Fruit fly (Drosophila melanogaster) whole organism, embryonic: ENCODE results near the gene IleRS-m.
A peak's percentile ranks its signal among the peaks of the same experiment; 100 is the strongest.

ENCODE experiments used
- B-H1 ChIP-seq: fragments of 200-800 bp; sonication (Bioruptor generic); IDR thresholded peaks from 3 replicates; pipeline ENCODE4 v1.3.6; 2022; ENCODE audit warnings: missing biosample characterization, missing genetic modification characterization
- B-H2 ChIP-seq: fragments of 200-800 bp; sonication (Bioruptor generic); optimal IDR thresholded peaks from 2 replicates; lab custom pipeline; 2018; ENCODE audit warnings: missing biosample characterization, mild to moderate bottlenecking, missing genetic modification characterization
- Bdp1 ChIP-seq: fragments of 200-800 bp; sonication (Bioruptor generic); optimal IDR thresholded peaks from 3 replicates; lab custom pipeline; 2016; ENCODE audit warnings: missing biosample characterization, missing genetic modification characterization
- CG10462 ChIP-seq: fragments of 200-800 bp; sonication (Bioruptor generic); optimal IDR thresholded peaks from 2 replicates; lab custom pipeline; 2016; ENCODE audit warnings: missing biosample characterization, missing genetic modification characterization
- CG11504 ChIP-seq: fragments of 200-800 bp; sonication (Bioruptor generic); optimal IDR thresholded peaks from 3 replicates; lab custom pipeline; 2019; ENCODE audit warnings: missing biosample characterization, mild to moderate bottlenecking, missing genetic modification characterization, moderate library complexity
- CG12659 ChIP-seq: fragments of 200-800 bp; sonication (Bioruptor generic); optimal IDR thresholded peaks from 3 replicates; lab custom pipeline; 2017; ENCODE audit warnings: mild to moderate bottlenecking, missing biosample characterization, missing genetic modification reagents, missing genetic modification characterization
- CG13894 ChIP-seq: fragments of 200-800 bp; sonication (Bioruptor generic); optimal IDR thresholded peaks from 3 replicates; lab custom pipeline; 2018; ENCODE audit warnings: missing biosample characterization, mild to moderate bottlenecking, missing genetic modification characterization, moderate library complexity
- CG14710 ChIP-seq: fragments of 200-800 bp; sonication (Bioruptor generic); optimal IDR thresholded peaks from 3 replicates; lab custom pipeline; 2019; ENCODE audit warnings: missing biosample characterization, mild to moderate bottlenecking, missing genetic modification characterization, moderate library complexity
- CG17186 ChIP-seq: fragments of 200-800 bp; sonication (Bioruptor generic); optimal IDR thresholded peaks from 3 replicates; lab custom pipeline; 2017; ENCODE audit warnings: missing biosample characterization, missing genetic modification reagents, missing genetic modification characterization
- CG17568 ChIP-seq: fragments of 200-800 bp; sonication (Bioruptor generic); optimal IDR thresholded peaks from 2 replicates; lab custom pipeline; 2018; ENCODE audit warnings: missing biosample characterization, mild to moderate bottlenecking, missing genetic modification characterization, moderate library complexity
- CG2116 ChIP-seq: fragments of 200-800 bp; sonication (Bioruptor generic); optimal IDR thresholded peaks from 3 replicates; lab custom pipeline; 2018; ENCODE audit warnings: missing biosample characterization, mild to moderate bottlenecking, missing genetic modification characterization
- CG2120 ChIP-seq: fragments of 200-800 bp; sonication (Bioruptor generic); optimal IDR thresholded peaks from 3 replicates; lab custom pipeline; 2016; ENCODE audit warnings: missing biosample characterization, missing genetic modification characterization
- CG33557 ChIP-seq: fragments of 200-800 bp; sonication (Bioruptor generic); optimal IDR thresholded peaks from 2 replicates; lab custom pipeline; 2019; ENCODE audit warnings: missing biosample characterization, mild to moderate bottlenecking, missing genetic modification characterization, moderate library complexity
- CG3995 ChIP-seq: fragments of 200-800 bp; sonication (Bioruptor generic); optimal IDR thresholded peaks from 3 replicates; lab custom pipeline; 2016; ENCODE audit warnings: missing biosample characterization, missing genetic modification characterization
- CG4617 ChIP-seq: fragments of 200-800 bp; sonication (Bioruptor generic); optimal IDR thresholded peaks from 3 replicates; lab custom pipeline; 2016; ENCODE audit warnings: missing biosample characterization, missing genetic modification characterization, borderline replicate concordance
- CG6765 ChIP-seq: fragments of 200-800 bp; sonication (Bioruptor generic); optimal IDR thresholded peaks from 3 replicates; lab custom pipeline; 2017; ENCODE audit warnings: missing biosample characterization, mild to moderate bottlenecking, missing genetic modification characterization
- CG9609 ChIP-seq: fragments of 200-800 bp; sonication (Bioruptor generic); optimal IDR thresholded peaks from 3 replicates; lab custom pipeline; 2016; ENCODE audit warnings: missing biosample characterization, missing genetic modification characterization
- CoRest ChIP-seq: fragments of 200-800 bp; sonication (Bioruptor generic); optimal IDR thresholded peaks from 3 replicates; lab custom pipeline; 2018; ENCODE audit warnings: missing biosample characterization, mild to moderate bottlenecking, missing genetic modification characterization, moderate library complexity
- Dll ChIP-seq: fragments of 200-800 bp; sonication (Bioruptor generic); IDR thresholded peaks from 4 replicates; pipeline ENCODE4 v1.3.6; 2022; ENCODE audit warnings: missing biosample characterization, missing genetic modification characterization; ENCODE audit not compliant: partially characterized antibody
- Dp ChIP-seq: fragments of 200-800 bp; sonication (Bioruptor generic); optimal IDR thresholded peaks from 2 replicates; lab custom pipeline; 2018; ENCODE audit warnings: missing biosample characterization, mild to moderate bottlenecking, missing genetic modification characterization, moderate library complexity
- Dref ChIP-seq: fragments of 200-800 bp; sonication (Bioruptor generic); IDR thresholded peaks from 2 replicates; pipeline ENCODE4 v1.3.6; 2022; ENCODE audit warnings: missing biosample characterization, missing genetic modification characterization
- E2f1 ChIP-seq: fragments of 200-800 bp; sonication (Bioruptor generic); IDR thresholded peaks from 2 replicates; pipeline ENCODE4 v1.3.6; 2022; ENCODE audit warnings: missing biosample characterization, missing genetic modification characterization
- Hr78 ChIP-seq, 2 experiments: fragments of 200-800 bp in 1 of 2; fragments of >200 bp in 1 of 2; sonication (Bioruptor generic) in 1 of 2; optimal IDR thresholded peaks; 2 replicates each; lab custom pipeline; 2017 to 2019; ENCODE audit warnings: missing biosample characterization in 2 of 2, missing genetic modification characterization in 2 of 2, mild to moderate bottlenecking in 1 of 2, moderate library complexity in 1 of 2
- Lhr ChIP-seq: fragments of 200-800 bp; sonication (Bioruptor generic); optimal IDR thresholded peaks from 3 replicates; lab custom pipeline; 2017; ENCODE audit warnings: mild to moderate bottlenecking, missing biosample characterization, missing genetic modification reagents, missing genetic modification characterization
- MBD-R2 ChIP-seq: fragments of 200-800 bp; sonication (Bioruptor generic); IDR thresholded peaks from 2 replicates; pipeline ENCODE4 v1.3.6; 2022; ENCODE audit warnings: missing biosample characterization, missing genetic modification characterization
- Opbp ChIP-seq: fragments of 200-800 bp; sonication (Bioruptor generic); IDR thresholded peaks from 3 replicates; pipeline ENCODE4 v1.3.6; 2022; ENCODE audit warnings: missing biosample characterization, missing genetic modification characterization; ENCODE audit not compliant: partially characterized antibody
- Optix ChIP-seq: fragments of 200-800 bp; sonication (Bioruptor generic); IDR thresholded peaks from 3 replicates; pipeline ENCODE4 v1.3.6; 2022; ENCODE audit warnings: missing biosample characterization, missing genetic modification characterization
- Pdp1 ChIP-seq, 2 experiments: fragments of 200-800 bp; sonication (Bioruptor generic); optimal IDR thresholded peaks; 3 replicates each; lab custom pipeline; 2016; ENCODE audit warnings: missing biosample characterization in 2 of 2, missing genetic modification characterization in 2 of 2, mild to moderate bottlenecking in 1 of 2, moderate library complexity in 1 of 2
- Six4 ChIP-seq: fragments of 200-800 bp; sonication (Bioruptor generic); optimal IDR thresholded peaks from 2 replicates; lab custom pipeline; 2016; ENCODE audit warnings: missing biosample characterization, missing genetic modification characterization
- Sry-β ChIP-seq: fragments of 200-800 bp; sonication (Bioruptor generic); optimal IDR thresholded peaks from 2 replicates; lab custom pipeline; 2018; ENCODE audit warnings: missing biosample characterization, mild to moderate bottlenecking, missing genetic modification characterization, moderate library complexity
- Taf1 ChIP-seq: fragments of 200-800 bp; sonication (Bioruptor generic); IDR thresholded peaks from 2 replicates; pipeline ENCODE4 v1.3.6; 2022; ENCODE audit warnings: missing biosample characterization, missing genetic modification characterization
- Usf ChIP-seq: fragments of 200-800 bp; sonication (Bioruptor generic); optimal IDR thresholded peaks from 2 replicates; lab custom pipeline; 2017; ENCODE audit warnings: missing genotype, missing biosample characterization, missing genetic modification characterization
- amos ChIP-seq: fragments of 200-800 bp; sonication (Bioruptor generic); IDR thresholded peaks from 2 replicates; pipeline ENCODE4 v1.3.6; 2022; ENCODE audit warnings: missing biosample characterization, missing genetic modification characterization; ENCODE audit not compliant: partially characterized antibody
- bbx ChIP-seq: fragments of 200-800 bp; sonication (Bioruptor generic); IDR thresholded peaks from 2 replicates; pipeline ENCODE4 v1.3.6; 2022; ENCODE audit warnings: missing biosample characterization, missing genetic modification characterization; ENCODE audit not compliant: partially characterized antibody
- cad ChIP-seq: fragments of >200 bp; optimal IDR thresholded peaks from 2 replicates; lab custom pipeline; 2017; ENCODE audit warnings: missing biosample characterization, missing genetic modification characterization
- crol ChIP-seq: fragments of 200-800 bp; sonication (Bioruptor generic); IDR thresholded peaks from 2 replicates; pipeline ENCODE4 v1.3.6; 2022; ENCODE audit warnings: missing biosample characterization, missing genetic modification characterization
- dm ChIP-seq: fragments of 200-800 bp; sonication (Bioruptor generic); optimal IDR thresholded peaks from 3 replicates; lab custom pipeline; 2016; ENCODE audit warnings: missing biosample characterization, missing genetic modification characterization
- gcm2 ChIP-seq: fragments of 200-800 bp; sonication (Bioruptor generic); optimal IDR thresholded peaks from 2 replicates; lab custom pipeline; 2016; ENCODE audit warnings: missing biosample characterization, missing genetic modification characterization
- grau ChIP-seq: fragments of 200-800 bp; optimal IDR thresholded peaks from 3 replicates; lab custom pipeline; 2019; ENCODE audit warnings: missing biosample characterization, mild to moderate bottlenecking, missing genetic modification characterization, moderate library complexity
- maf-S ChIP-seq: fragments of 200-800 bp; sonication (Bioruptor generic); optimal IDR thresholded peaks from 2 replicates; lab custom pipeline; 2016; ENCODE audit warnings: missing biosample characterization, missing genetic modification characterization
- onecut ChIP-seq: fragments of 200-800 bp; sonication (Bioruptor generic); IDR thresholded peaks from 2 replicates; pipeline ENCODE4 v1.3.6; 2022; ENCODE audit warnings: missing biosample characterization, missing genetic modification characterization
- p53 ChIP-seq: fragments of 200-800 bp; sonication (Bioruptor generic); optimal IDR thresholded peaks from 2 replicates; lab custom pipeline; 2016; ENCODE audit warnings: missing biosample characterization, missing genetic modification characterization
- pho ChIP-seq: fragments of 200-800 bp; sonication (Bioruptor generic); optimal IDR thresholded peaks from 2 replicates; lab custom pipeline; 2016; ENCODE audit warnings: missing biosample characterization, missing genetic modification characterization
- sens ChIP-seq: fragments of 200-800 bp; sonication (Bioruptor generic); peaks from one replicate; lab custom pipeline; 2016; ENCODE audit warnings: missing biosample characterization, missing genetic modification characterization
- ssp ChIP-seq: fragments of 200-800 bp; sonication (Bioruptor generic); IDR thresholded peaks from 2 replicates; pipeline ENCODE4 v1.3.6; 2022; ENCODE audit warnings: missing biosample characterization, missing genetic modification characterization
- stwl ChIP-seq: fragments of 200-800 bp; sonication (Bioruptor generic); optimal IDR thresholded peaks from 3 replicates; lab custom pipeline; 2018; ENCODE audit warnings: missing biosample characterization, mild to moderate bottlenecking, missing genetic modification characterization, moderate library complexity
- trem ChIP-seq: fragments of 200-800 bp; optimal IDR thresholded peaks from 3 replicates; lab custom pipeline; 2019; ENCODE audit warnings: missing biosample characterization, mild to moderate bottlenecking, missing genetic modification characterization, moderate library complexity
- unc-4 ChIP-seq: fragments of 200-800 bp; sonication (Bioruptor generic); IDR thresholded peaks from 2 replicates; pipeline ENCODE4 v1.3.6; 2022; ENCODE audit warnings: missing biosample characterization, missing genetic modification characterization; ENCODE audit not compliant: partially characterized antibody
- zfh2 ChIP-seq: fragments of 200-800 bp; sonication (Bioruptor generic); optimal IDR thresholded peaks from 2 replicates; lab custom pipeline; 2016; ENCODE audit warnings: missing biosample characterization, missing genetic modification characterization

Gene IleRS-m

dm6 chr3L:16112069-16112820, 12.2 kb downstream of the IleRS-m start, which contains the start of gene Zn72D (continued):
- TF ChIP-seq unc-4 (peak; percentile 36; the same call in 1 of the 2 replicates), crol (0 out of 2 replicates have a peak, but pooled peaks have one; percentile 7), Dp (peak; percentile 8), cad (no peak), CG2116 (GFP tag; lab: Kevin White, UChicago) (peak; percentile 26), Lhr (GFP tag; lab: Kevin White, UChicago) (peak; percentile 6), CG17568 (GFP tag; lab: Kevin White, UChicago) (no peak), zfh2 (GFP tag; lab: Kevin White, UChicago) (peak; percentile 24), CG17186 (GFP tag; lab: Kevin White, UChicago) (no peak), pho (GFP tag; lab: Kevin White, UChicago) (no peak), Usf (GFP tag; lab: Kevin White, UChicago) (no peak), trem (peak; percentile 25), Opbp (GFP tag; lab: Robert Waterston, UW) (peak; percentile 6; the same call in 2 of the 3 replicates), CG4617 (GFP tag; lab: Kevin White, UChicago) (peak; percentile 64), Taf1 (GFP tag; lab: Robert Waterston, UW) (no peak), sens (GFP tag; lab: Kevin White, UChicago) (peak; percentile 44), Dll (GFP tag; lab: Robert Waterston, UW) (peak; percentile 45; the same call in 1 of the 4 replicates), Six4 (GFP tag; lab: Kevin White, UChicago) (no peak), B-H1 (no peak), B-H2 (no peak), CG3995 (no peak), Dref (GFP tag; lab: Robert Waterston, UW) (peak; percentile 49), grau (tag; lab: Kevin White, UChicago) (peak; percentile 2), onecut (GFP tag; lab: Robert Waterston, UW) (peak; percentile 99), CG11504 (peak; percentile 68), CG10462 (GFP tag; lab: Kevin White, UChicago) (no peak), maf-S (GFP tag; lab: Kevin White, UChicago) (no peak), CG14710 (tag; lab: Kevin White, UChicago) (peak; percentile 28), amos (GFP tag; lab: Robert Waterston, UW) (0 out of 2 replicates have a peak, but pooled peaks have one; percentile 18), CG33557 (GFP tag; lab: Kevin White, UChicago) (no peak), Optix (no peak), E2f1 (GFP tag; lab: Robert Waterston, UW) (no peak), CG2120 (GFP tag; lab: Kevin White, UChicago) (no peak), CG9609 (GFP tag; lab: Kevin White, UChicago) (no peak), CG12659 (GFP tag; lab: Kevin White, UChicago) (peak; percentile 22), bbx (no peak), Sry-β (no peak), gcm2 (GFP tag; lab: Kevin White, UChicago) (no peak), ssp (GFP tag; lab: Robert Waterston, UW) (no peak), MBD-R2 (GFP tag; lab: Robert Waterston, UW) (peak; percentile 84), CG13894 (tag; lab: Kevin White, UChicago) (no peak), p53 (GFP tag; lab: Kevin White, UChicago) (no peak), Bdp1 (GFP tag; lab: Kevin White, UChicago) (no peak), stwl (no peak), Hr78 (GFP tag; optimal IDR thresholded peaks at IDR 0.05; lab: Kevin White, UChicago) (no peak), dm (GFP tag; lab: Kevin White, UChicago) (no peak), Pdp1 (GFP tag; optimal IDR thresholded peaks at IDR 0.05; lab: Kevin White, UChicago) (no peak), CG6765 (GFP tag; lab: Kevin White, UChicago) (no peak), CoRest (tag; lab: Kevin White, UChicago) (peak; percentile 13)
